Fruit fly (Drosophila melanogaster): ENCODE results near the gene Prp6.

The Prp6 gene

dm6 chr3L:18869035-18869826, 35.9 kb upstream of the Prp6 start, which contains the start of gene Grx1 (continued):
- TF ChIP-seq ab (GFP tag; optimal IDR thresholded peaks at IDR 0.05) (no peak), CG10959 (GFP tag; IDR thresholded peaks at IDR 0.05) (no peak), CG3995 (GFP tag; optimal IDR thresholded peaks at IDR 0.05) (peak; percentile 33), CG10321 (GFP tag; IDR thresholded peaks at IDR 0.05) (no peak), Jarid2 (GFP tag; optimal IDR thresholded peaks at IDR 0.05) (no peak), NfI (GFP tag; optimal IDR thresholded peaks at IDR 0.05) (peak; percentile 51), chif (GFP tag; optimal IDR thresholded peaks at IDR 0.05) (peak; percentile 38 to 49), da (GFP tag; optimal IDR thresholded peaks at IDR 0.05) (no peak), Mad (GFP tag; optimal IDR thresholded peaks at IDR 0.05) (peak; percentile 42), CG11560 (tag; IDR thresholded peaks at IDR 0.05) (no peak), grn (GFP tag; optimal IDR thresholded peaks at IDR 0.05) (peak; percentile 98), CG12219 (GFP tag; optimal IDR thresholded peaks at IDR 0.05) (peak; percentile 33), rib (GFP tag; IDR thresholded peaks at IDR 0.05) (no peak), z (GFP tag; IDR thresholded peaks at IDR 0.05) (no peak), Deaf1 (tag; optimal IDR thresholded peaks at IDR 0.05) (peak; percentile 21), Sox100B (GFP tag; optimal IDR thresholded peaks at IDR 0.05) (peak; percentile 52), CG16863 (GFP tag; optimal IDR thresholded peaks at IDR 0.05) (peak; percentile 27), dimm (GFP tag; IDR thresholded peaks at IDR 0.05) (no peak), E2f1 (GFP tag; IDR thresholded peaks at IDR 0.05) (no peak), stwl (tag; optimal IDR thresholded peaks at IDR 0.05) (peak; percentile 75), unc-4 (GFP tag; IDR thresholded peaks at IDR 0.05; ENCODE audit: partially characterized antibody) (no peak), CG9876 (GFP tag; optimal IDR thresholded peaks at IDR 0.05) (no peak), CG4404 (GFP tag; IDR thresholded peaks at IDR 0.05) (no peak), pzg (GFP tag; optimal IDR thresholded peaks at IDR 0.05) (peak; percentile 42), CG11085 (GFP tag; IDR thresholded peaks at IDR 0.05) (no peak), pho (GFP tag; optimal IDR thresholded peaks at IDR 0.05) (peak; percentile 50), croc (GFP tag; conservative IDR thresholded peaks at IDR 0.05) (no peak), CG3281 (GFP tag; optimal IDR thresholded peaks at IDR 0.05) (peak; percentile 55), CTCF (GFP tag; optimal IDR thresholded peaks at IDR 0.05) (no peak), CG12942 (GFP tag; optimal IDR thresholded peaks at IDR 0.05) (no peak), sqz (GFP tag; optimal IDR thresholded peaks at IDR 0.05) (peak; percentile 29), Doc3 (GFP tag; IDR thresholded peaks at IDR 0.05; ENCODE audit: partially characterized antibody) (no peak), Six4 (GFP tag; optimal IDR thresholded peaks at IDR 0.05) (peak; percentile 36), CG7786 (GFP tag; optimal IDR thresholded peaks at IDR 0.05) (peak; percentile 40), CG13123 (GFP tag; optimal IDR thresholded peaks at IDR 0.05) (peak; percentile 21), CG15479 (GFP tag; optimal IDR thresholded peaks at IDR 0.05) (no peak), CG16815 (GFP tag; optimal IDR thresholded peaks at IDR 0.05) (no peak), zen (tag; optimal IDR thresholded peaks at IDR 0.05) (peak; percentile 14), YL-1 (GFP tag; optimal IDR thresholded peaks at IDR 0.05) (peak; percentile 28), CG17802 (tag; optimal IDR thresholded peaks at IDR 0.05) (peak; percentile 81), CG15601 (tag; optimal IDR thresholded peaks at IDR 0.05) (peak; percentile 54), sens-2 (GFP tag; IDR thresholded peaks at IDR 0.05) (no peak), CG17186 (GFP tag; optimal IDR thresholded peaks at IDR 0.05) (peak; percentile 9), CG42726 (GFP tag; IDR thresholded peaks at IDR 0.05; ENCODE audit: partially characterized antibody) (no peak), psq (GFP tag; optimal IDR thresholded peaks at IDR 0.05) (no peak), dati (GFP tag; IDR thresholded peaks at IDR 0.05) (no peak), CG1792 (GFP tag; optimal IDR thresholded peaks at IDR 0.05) (no peak), tna (GFP tag; IDR thresholded peaks at IDR 0.05; ENCODE audit: partially characterized antibody) (no peak), CG11695 (GFP tag; IDR thresholded peaks at IDR 0.05) (no peak; the same call in 2 of the 3 replicates), odd (GFP tag; optimal IDR thresholded peaks at IDR 0.05) (peak; percentile 33), CG32532 (GFP tag; IDR thresholded peaks at IDR 0.05) (peak; percentile 45; the same call in 1 of the 2 replicates)

All from whole organism, embryonic.